Fruit fly (Drosophila melanogaster) Kc167 (cell line): ENCODE measurements around the gene Neb-cGP.

Experiments
- Myc ChIP-seq: fragments of >200 bp; optimal IDR thresholded peaks from 2 replicates; lab custom pipeline; 2017; ENCODE audit warnings: missing external identifiers
- Sin3A ChIP-seq: fragments of >200 bp; optimal IDR thresholded peaks from 2 replicates; lab custom pipeline; 2018; ENCODE audit warnings: missing external identifiers
- h ChIP-seq: fragments of >200 bp; optimal IDR thresholded peaks from 3 replicates; lab custom pipeline; 2018; ENCODE audit warnings: missing external identifiers
- insv ChIP-seq: fragments of >200 bp; optimal IDR thresholded peaks from 3 replicates; lab custom pipeline; 2018; ENCODE audit warnings: missing external identifiers
- psq ChIP-seq: fragments of >200 bp; optimal IDR thresholded peaks from 2 replicates; lab custom pipeline; 2017; ENCODE audit warnings: missing external identifiers
- ttk ChIP-seq: sonication (Bioruptor generic); optimal IDR thresholded peaks from 2 replicates; lab custom pipeline; 2017; ENCODE audit warnings: missing external identifiers

Gene Neb-cGP

dm6 chrX:10460506-10461114 is at the start of gene Neb-cGP:
Neb-cGP (plus strand) TSS chrX:10460736.
- TF ChIP-seq psq (no peak), Sin3A (no peak), Myc (lab: Kevin White, UChicago) (no peak), insv (no peak), ttk (lab: Kevin White, UChicago) (no peak), h (no peak)

dm6 chrX:10417129-10417528 is 43.4 kb upstream of the Neb-cGP start, which contains the start of gene RabX2:
RabX2 (plus strand) TSS chrX:10417429.
- TF ChIP-seq ttk (lab: Kevin White, UChicago), result no peak
- TF ChIP-seq insv, result no peak
- TF ChIP-seq h, result no peak
- TF ChIP-seq psq, result no peak
- TF ChIP-seq Myc (lab: Kevin White, UChicago), result no peak
- no peak for TF ChIP-seq Sin3A

- TF ChIP-seq psq (no peak), h (no peak), insv (no peak)
These were observed 27.8 kb upstream of the Neb-cGP start, which contains the start of gene CG12640 for dm6 chrX:10432712-10433111. CG12640 (minus strand) TSS chrX:10432812.

dm6 chrX:10454795-10455194 is 5.7 kb upstream of the Neb-cGP start, which contains the start of gene CG32683:
CG32683 (minus strand) TSS chrX:10454895.
- TF ChIP-seq psq (no peak), Sin3A (no peak), h (no peak), Myc (lab: Kevin White, UChicago) (no peak), insv (no peak), ttk (lab: Kevin White, UChicago) (no peak)

DNA sequence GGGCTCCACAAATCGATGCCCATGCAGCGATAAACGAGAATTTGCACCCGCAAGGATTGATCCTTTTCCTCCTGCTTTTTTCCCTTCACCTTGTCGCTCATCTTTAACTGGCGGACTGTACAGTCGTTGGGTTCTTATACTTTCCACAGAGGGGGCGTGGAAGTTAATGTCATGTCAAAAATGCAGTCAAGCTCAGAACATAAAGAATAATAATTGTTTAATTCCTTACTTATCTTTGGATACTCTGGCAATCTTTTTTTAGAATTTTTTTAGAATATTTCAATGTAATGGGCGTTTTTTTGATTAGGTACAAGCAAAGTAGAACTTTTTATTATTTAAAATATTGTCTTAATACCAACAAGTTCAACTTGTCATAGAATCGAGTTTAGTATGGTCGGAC is 960 bp upstream of the Neb-cGP start, which contains the start of gene Or9a:
TSS of gene Or9a (minus strand) at position 101 of the 400 bp plus-strand sequence.
- TF ChIP-seq ttk (lab: Kevin White, UChicago), result no peak
- TF ChIP-seq insv, result no peak
- no peak for TF ChIP-seq Myc (lab: Kevin White, UChicago)
- no peak for TF ChIP-seq h
- no peak for TF ChIP-seq psq
- TF ChIP-seq Sin3A, result no peak

dm6 chrX:10461938-10462337 is 1.4 kb downstream of the Neb-cGP start:
- TF ChIP-seq insv (no peak), psq (no peak), Myc (lab: Kevin White, UChicago) (no peak), ttk (lab: Kevin White, UChicago) (no peak), h (no peak), Sin3A (no peak)

DNA sequence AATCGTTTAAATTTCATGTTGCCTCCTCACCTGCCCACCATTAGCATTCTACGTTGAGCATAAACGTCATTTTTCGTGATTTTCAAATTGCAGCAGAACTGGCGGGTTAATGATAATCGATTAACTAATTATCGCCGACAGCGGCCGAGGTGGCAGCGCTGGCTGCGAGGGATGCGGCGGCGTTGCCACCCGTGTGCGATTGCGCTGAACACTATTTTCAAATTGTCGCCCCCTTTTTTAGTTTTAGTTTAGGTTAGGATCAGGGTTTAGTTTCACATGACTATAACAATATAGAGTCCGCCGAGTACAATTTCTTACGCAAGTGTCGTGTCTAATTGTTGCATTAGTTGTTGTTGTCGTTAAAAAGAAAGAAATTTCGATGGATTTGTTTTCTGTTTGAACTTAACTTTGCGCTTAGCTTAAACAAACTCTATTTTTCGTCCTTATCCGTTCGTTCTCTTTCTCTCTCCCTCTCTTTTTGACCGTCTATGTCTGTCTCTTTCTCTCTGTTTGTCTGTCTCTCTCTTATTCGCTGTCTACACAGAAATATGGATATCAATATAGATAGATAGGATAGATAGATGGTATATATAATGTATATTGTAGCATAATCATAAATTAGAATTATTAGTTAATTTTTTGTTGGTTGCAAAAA is 2.6 kb downstream of the Neb-cGP start:
- no peak for TF ChIP-seq Sin3A
- TF ChIP-seq Myc (lab: Kevin White, UChicago), result no peak
- no peak for TF ChIP-seq ttk (lab: Kevin White, UChicago)
- no peak for TF ChIP-seq insv
- no peak for TF ChIP-seq h
- TF ChIP-seq psq, result no peak

- no peak for TF ChIP-seq Sin3A
These were observed 4.0 kb downstream of the Neb-cGP start for dm6 chrX:10464531-10464930.

DNA sequence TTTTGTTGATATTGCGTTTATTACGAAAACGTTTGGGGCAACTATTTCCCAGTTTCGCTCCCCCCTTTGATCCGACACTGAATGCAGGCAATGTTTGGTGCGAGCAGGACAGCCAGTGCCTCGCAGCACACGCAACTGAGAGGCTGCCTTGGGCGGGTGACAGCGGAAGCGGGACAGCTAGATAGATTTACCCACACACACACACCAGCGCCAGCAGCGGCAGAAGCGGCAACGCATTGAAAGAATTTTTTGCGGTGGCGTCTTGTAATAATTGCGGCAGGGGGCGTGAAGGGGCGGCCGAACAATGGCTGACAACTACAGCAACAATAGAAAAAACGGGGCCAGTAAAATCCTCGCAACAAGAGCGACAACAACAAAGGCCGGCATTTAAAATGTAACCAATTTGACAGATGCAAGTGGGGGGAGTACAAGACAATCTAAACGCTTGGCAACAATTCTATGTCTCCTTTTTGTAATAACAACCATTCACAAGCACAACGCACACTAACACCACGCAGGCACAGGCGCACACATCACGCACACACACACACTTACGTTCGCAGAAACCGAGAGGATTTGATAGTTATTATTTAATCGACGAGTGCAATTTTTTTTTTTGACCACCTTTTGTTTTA is 12.2 kb downstream of the Neb-cGP start:
- TF ChIP-seq insv (no peak), psq (no peak), Myc (lab: Kevin White, UChicago) (no peak), Sin3A (no peak), h (no peak), ttk (lab: Kevin White, UChicago) (no peak)

- TF ChIP-seq psq (no peak), ttk (lab: Kevin White, UChicago) (no peak)
These were observed 13.1 kb downstream of the Neb-cGP start, which contains the start of gene CG2889 for dm6 chrX:10473510-10474212. CG2889 (plus strand) TSS chrX:10473938.

dm6 chrX:10474213-10474540 is 13.6 kb downstream of the Neb-cGP start:
- TF ChIP-seq ttk (lab: Kevin White, UChicago), result no peak
- TF ChIP-seq Myc (lab: Kevin White, UChicago), result no peak
- no peak for TF ChIP-seq psq
- no peak for TF ChIP-seq Sin3A
- no peak for TF ChIP-seq insv
- TF ChIP-seq h, result no peak

dm6 chrX:10474625-10475024 is 14.1 kb downstream of the Neb-cGP start, which contains the start of gene nocte:
nocte (minus strand) TSS chrX:10474675.
- no peak for TF ChIP-seq insv
- TF ChIP-seq psq, result no peak
- no peak for TF ChIP-seq ttk (lab: Kevin White, UChicago)
- no peak for TF ChIP-seq Sin3A
- no peak for TF ChIP-seq h
- TF ChIP-seq Myc (lab: Kevin White, UChicago), result no peak
